Worm (Caenorhabditis elegans): ENCODE measurements around the gene twk-14.
A peak's percentile ranks its signal among the peaks of the same experiment; 100 is the strongest.

The twk-14 gene

ce11 chrV:12351842-12352241 lies 43.7 kb downstream of the twk-14 start:
- TF ChIP-seq eor-1 (tag; optimal IDR thresholded peaks at IDR 0.05) (no peak), nhr-77 (tag; optimal IDR thresholded peaks at IDR 0.05) (no peak), nhr-25 (tag; optimal IDR thresholded peaks at IDR 0.05) (peak; percentile 27), ceh-82 (tag; optimal IDR thresholded peaks at IDR 0.05) (no peak), lin-39 (tag; optimal IDR thresholded peaks at IDR 0.05) (no peak), ZK546.5 (tag; optimal IDR thresholded peaks at IDR 0.05) (no peak), pqm-1 (tag; optimal IDR thresholded peaks at IDR 0.05) (no peak), elt-1 (tag; optimal IDR thresholded peaks at IDR 0.05) (peak; percentile 78)

- TF ChIP-seq egl-27 (tag; optimal IDR thresholded peaks at IDR 0.05), result no peak
- peak; percentile 19 for TF ChIP-seq nhr-23 (tag; optimal IDR thresholded peaks at IDR 0.05)
Observed at ce11 chrV:12349365-12349764, 46.1 kb downstream of the twk-14 start.

- TF ChIP-seq pha-4 (tag; optimal IDR thresholded peaks at IDR 0.05) (peak; percentile 13), lin-15B (tag; optimal IDR thresholded peaks at IDR 0.05) (no peak), nhr-12 (tag; optimal IDR thresholded peaks at IDR 0.05) (no peak), ceh-28 (tag; optimal IDR thresholded peaks at IDR 0.05) (peak; percentile 5), elt-2 (tag; optimal IDR thresholded peaks at IDR 0.05) (peak; percentile 49)
Observed at ce11 chrV:12347854-12348253, 47.7 kb downstream of the twk-14 start.

ce11 chrV:12345808-12346207 lies 49.7 kb downstream of the twk-14 start, which contains the start of gene snb-2:
Gene snb-2, minus strand, starts transcription at chrV:12345908.
- TF ChIP-seq elt-3 (tag; optimal IDR thresholded peaks at IDR 0.05) (no peak), aly-2 (tag; optimal IDR thresholded peaks at IDR 0.05) (no peak), elt-2 (tag; optimal IDR thresholded peaks at IDR 0.05) (no peak), fos-1 (tag; optimal IDR thresholded peaks at IDR 0.05) (no peak), daf-12 (tag; optimal IDR thresholded peaks at IDR 0.05) (no peak), nhr-76 (tag; optimal IDR thresholded peaks at IDR 0.05) (no peak), fkh-10 (GFP tag; optimal IDR thresholded peaks at IDR 0.05) (no peak), nhr-11 (tag; optimal IDR thresholded peaks at IDR 0.05) (no peak), nhr-77 (tag; optimal IDR thresholded peaks at IDR 0.05) (no peak), ceh-82 (tag; optimal IDR thresholded peaks at IDR 0.05) (no peak), mml-1 (tag; optimal IDR thresholded peaks at IDR 0.05) (no peak), nhr-43 (tag; optimal IDR thresholded peaks at IDR 0.05; ENCODE audit: poor library complexity, severe bottlenecking) (no peak), ceh-16 (tag; optimal IDR thresholded peaks at IDR 0.05) (no peak), lsy-12 (tag; optimal IDR thresholded peaks at IDR 0.05) (no peak), nhr-28 (tag; optimal IDR thresholded peaks at IDR 0.05) (no peak), nhr-12 (tag; optimal IDR thresholded peaks at IDR 0.05) (no peak)

- TF ChIP-seq fkh-10 (GFP tag; optimal IDR thresholded peaks at IDR 0.05) (no peak), nhr-11 (tag; optimal IDR thresholded peaks at IDR 0.05) (no peak), nhr-237 (tag; optimal IDR thresholded peaks at IDR 0.05) (no peak), fkh-2 (tag; optimal IDR thresholded peaks at IDR 0.05) (no peak), pha-4 (tag; optimal IDR thresholded peaks at IDR 0.05) (peak; percentile 32), nhr-12 (tag; optimal IDR thresholded peaks at IDR 0.05) (no peak), ceh-28 (tag; optimal IDR thresholded peaks at IDR 0.05) (no peak)
Observed at ce11 chrV:12344845-12345244, 50.7 kb downstream of the twk-14 start, which contains the start of gene F23H12.3. Gene F23H12.3, plus strand, starts transcription at chrV:12345145.

- TF ChIP-seq pha-4 (tag; optimal IDR thresholded peaks at IDR 0.05), result peak; percentile 95
- no peak for TF ChIP-seq unc-62 (GFP tag; optimal IDR thresholded peaks at IDR 0.05)
- TF ChIP-seq sea-2 (GFP tag; optimal IDR thresholded peaks at IDR 0.05), result no peak
- TF ChIP-seq lsy-12 (tag; optimal IDR thresholded peaks at IDR 0.05), result peak; percentile 91
- TF ChIP-seq nfya-1 (tag; optimal IDR thresholded peaks at IDR 0.05; ENCODE audit: insufficient read depth), result peak; percentile 91
- peak; percentile 49 for TF ChIP-seq ztf-4 (tag; optimal IDR thresholded peaks at IDR 0.05)
- no peak for TF ChIP-seq daf-12 (tag; optimal IDR thresholded peaks at IDR 0.05)
- peak; percentile 70 for TF ChIP-seq nhr-77 (tag; optimal IDR thresholded peaks at IDR 0.05)
- TF ChIP-seq egl-5 (tag; optimal IDR thresholded peaks at IDR 0.05), result peak; percentile 83
- TF ChIP-seq fos-1 (tag; optimal IDR thresholded peaks at IDR 0.05), result no peak
- TF ChIP-seq skn-1 (tag; optimal IDR thresholded peaks at IDR 0.05), result peak; percentile 60
- TF ChIP-seq elt-1 (tag; optimal IDR thresholded peaks at IDR 0.05), result peak; percentile 29
- peak; percentile 87 for TF ChIP-seq R02D3.7 (tag; optimal IDR thresholded peaks at IDR 0.05)
- no peak for TF ChIP-seq ztf-11 (tag; optimal IDR thresholded peaks at IDR 0.05)
- peak; percentile 95 for TF ChIP-seq nhr-43 (tag; optimal IDR thresholded peaks at IDR 0.05; ENCODE audit: poor library complexity, severe bottlenecking)
- TF ChIP-seq ama-1 (optimal IDR thresholded peaks at IDR 0.05), result peak; percentile 67
- TF ChIP-seq ceh-9 (tag; optimal IDR thresholded peaks at IDR 0.05), result no peak
- TF ChIP-seq mdl-1 (tag; optimal IDR thresholded peaks at IDR 0.05), result no peak
- TF ChIP-seq mml-1 (tag; optimal IDR thresholded peaks at IDR 0.05), result no peak
- peak; percentile 69 for TF ChIP-seq ceh-28 (tag; optimal IDR thresholded peaks at IDR 0.05)
- TF ChIP-seq nhr-25 (tag; optimal IDR thresholded peaks at IDR 0.05), result peak; percentile 87
- peak; percentile 66 for TF ChIP-seq lin-39 (tag; optimal IDR thresholded peaks at IDR 0.05)
- no peak for TF ChIP-seq ceh-16 (tag; optimal IDR thresholded peaks at IDR 0.05)
- TF ChIP-seq elt-2 (tag; optimal IDR thresholded peaks at IDR 0.05), result peak; percentile 69
- TF ChIP-seq nhr-12 (tag; optimal IDR thresholded peaks at IDR 0.05), result no peak
- no peak for TF ChIP-seq elt-3 (tag; optimal IDR thresholded peaks at IDR 0.05)
- TF ChIP-seq snpc-4 (tag; optimal IDR thresholded peaks at IDR 0.05), result peak; percentile 86
- TF ChIP-seq pqm-1 (tag; optimal IDR thresholded peaks at IDR 0.05), result peak; percentile 70
Observed at ce11 chrV:12343419-12343969, 52.0 kb downstream of the twk-14 start, which contains the start of gene tomm-20. Gene tomm-20, minus strand, starts transcription at chrV:12343469.

Data from whole organism, L3 larva.